Worm (Caenorhabditis elegans) whole organism, L1 larva: ENCODE data around the gene cest-30.

Experiments used
- C16A3.4 ChIP-seq: fragments of 150-350 bp; optimal IDR thresholded peaks from 2 replicates; lab custom pipeline; 2014; ENCODE audit warnings: missing biosample characterization, missing genetic modification characterization
- aha-1 ChIP-seq: fragments of 150-350 bp; optimal IDR thresholded peaks from 2 replicates; lab custom pipeline; 2014; ENCODE audit warnings: missing biosample characterization, missing genetic modification characterization
- aly-2 ChIP-seq: fragments of 150-350 bp; optimal IDR thresholded peaks from 2 replicates; lab custom pipeline; 2014; ENCODE audit warnings: missing biosample characterization, missing genetic modification characterization
- ceh-90 ChIP-seq: sonication (generic microtip); optimal IDR thresholded peaks from 2 replicates; lab custom pipeline; 2016; ENCODE audit warnings: missing genetic modification characterization, missing compliant biosample characterization
- ces-1 ChIP-seq: fragments of 150-350 bp; optimal IDR thresholded peaks from 2 replicates; lab custom pipeline; 2014; ENCODE audit warnings: missing biosample characterization, missing genetic modification reagents, missing genetic modification characterization
- dsc-1 ChIP-seq: sonication (generic microtip); optimal IDR thresholded peaks from 2 replicates; lab custom pipeline; 2016; ENCODE audit warnings: mild to moderate bottlenecking, missing genetic modification characterization, missing compliant biosample characterization
- efl-1 ChIP-seq, 4 experiments: fragments of 150-350 bp; optimal IDR thresholded peaks in 3 of 4; peaks in 1 of 4; 1 replicate in 1 of 4; 2 replicates in 3 of 4; lab custom pipeline; 2014; ENCODE audit warnings: missing biosample characterization in 2 of 4, missing genetic modification characterization in 2 of 4, missing genetic modification reagents in 2 of 4
- ets-5 ChIP-seq: fragments of 200-800 bp; sonication (Bioruptor generic); IDR thresholded peaks from 2 replicates; pipeline ENCODE4 v1.3.6; 2022; ENCODE audit warnings: missing genetic modification characterization, missing compliant biosample characterization
- fkh-4 ChIP-seq: sonication (generic microtip); optimal IDR thresholded peaks from 2 replicates; lab custom pipeline; 2016; ENCODE audit warnings: missing compliant biosample characterization, missing genetic modification characterization, borderline replicate concordance
- fkh-8 ChIP-seq: sonication (generic microtip); optimal IDR thresholded peaks from 2 replicates; lab custom pipeline; 2016; ENCODE audit warnings: mild to moderate bottlenecking, missing genetic modification characterization, missing compliant biosample characterization
- grh-1 ChIP-seq: fragments of 200-800 bp; sonication (Bioruptor generic); IDR thresholded peaks from 2 replicates; pipeline ENCODE4 v1.3.6; 2022; ENCODE audit warnings: missing genetic modification reagents, missing genetic modification characterization, missing compliant biosample characterization
- hlh-17 ChIP-seq: fragments of 200-800 bp; sonication (Bioruptor generic); optimal IDR thresholded peaks from 2 replicates; lab custom pipeline; 2018; ENCODE audit warnings: missing genetic modification characterization, mild to moderate bottlenecking, missing compliant biosample characterization, moderate library complexity, borderline replicate concordance
- irx-1 ChIP-seq: sonication (generic microtip); optimal IDR thresholded peaks from 2 replicates; lab custom pipeline; 2016; ENCODE audit warnings: missing genetic modification characterization, missing compliant biosample characterization
- isw-1 ChIP-seq: fragments of 200-800 bp; sonication (Bioruptor generic); IDR thresholded peaks from 2 replicates; pipeline ENCODE4 v1.3.6; 2022; ENCODE audit warnings: missing genetic modification characterization, missing compliant biosample characterization
- lin-14 ChIP-seq: fragments of 200-800 bp; sonication (Bioruptor generic); optimal IDR thresholded peaks from 2 replicates; lab custom pipeline; 2018; ENCODE audit warnings: mild to moderate bottlenecking, missing genetic modification characterization, moderate library complexity, missing compliant biosample characterization
- lin-39 ChIP-seq: fragments of 150-350 bp; optimal IDR thresholded peaks from 2 replicates; lab custom pipeline; 2014; ENCODE audit warnings: missing biosample characterization, missing genetic modification reagents, missing genetic modification characterization
- lsy-2 ChIP-seq, 2 experiments: fragments of 150-350 bp; optimal IDR thresholded peaks; 2 replicates each; lab custom pipeline; 2014; ENCODE audit warnings: missing biosample characterization in 2 of 2, missing genetic modification characterization in 2 of 2
- mdl-1 ChIP-seq, 2 experiments: fragments of 150-350 bp; optimal IDR thresholded peaks; 2 replicates each; lab custom pipeline; 2014 to 2017; ENCODE audit warnings: missing biosample characterization in 2 of 2, missing genetic modification characterization in 2 of 2, inconsistent platforms in 1 of 2
- nhr-11 ChIP-seq: fragments of 150-350 bp; optimal IDR thresholded peaks from 2 replicates; lab custom pipeline; 2014; ENCODE audit warnings: missing biosample characterization, missing genetic modification characterization
- nhr-12 ChIP-seq: sonication (generic microtip); optimal IDR thresholded peaks from 2 replicates; lab custom pipeline; 2017; ENCODE audit warnings: missing biosample characterization, missing genetic modification characterization
- nhr-19 ChIP-seq: fragments of 200-800 bp; sonication (Bioruptor generic); conservative IDR thresholded peaks from 2 replicates; pipeline ENCODE4 v1.3.6; 2022; ENCODE audit warnings: missing genetic modification characterization, missing compliant biosample characterization
- nhr-20 ChIP-seq: sonication (generic microtip); optimal IDR thresholded peaks from 2 replicates; lab custom pipeline; 2016; ENCODE audit warnings: mild to moderate bottlenecking, missing genetic modification characterization, missing compliant biosample characterization
- nhr-28 ChIP-seq: fragments of 150-350 bp; optimal IDR thresholded peaks from 2 replicates; lab custom pipeline; 2014; ENCODE audit warnings: missing biosample characterization, missing genetic modification characterization
- nhr-71 ChIP-seq: sonication (generic microtip); optimal IDR thresholded peaks from 2 replicates; lab custom pipeline; 2016; ENCODE audit warnings: mild to moderate bottlenecking, missing genetic modification characterization, moderate library complexity, missing compliant biosample characterization
- nhr-90 ChIP-seq: sonication (generic microtip); optimal IDR thresholded peaks from 2 replicates; lab custom pipeline; 2016; ENCODE audit warnings: mild to moderate bottlenecking, missing genetic modification characterization, missing compliant biosample characterization; ENCODE audit not compliant: poor library complexity
- rnt-1 ChIP-seq: sonication (generic microtip); optimal IDR thresholded peaks from 2 replicates; lab custom pipeline; 2016; ENCODE audit warnings: mild to moderate bottlenecking, missing genetic modification characterization, moderate library complexity, missing compliant biosample characterization
- skn-1 ChIP-seq: fragments of 150-350 bp; optimal IDR thresholded peaks from 2 replicates; lab custom pipeline; 2014; ENCODE audit warnings: missing biosample characterization, missing genetic modification characterization
- snu-23 ChIP-seq: sonication (generic microtip); optimal IDR thresholded peaks from 2 replicates; lab custom pipeline; 2016; ENCODE audit warnings: missing genetic modification characterization, missing compliant biosample characterization
- sup-37 ChIP-seq: fragments of 200-800 bp; sonication (Bioruptor generic); optimal IDR thresholded peaks from 2 replicates; lab custom pipeline; 2018; ENCODE audit warnings: mild to moderate bottlenecking, missing genetic modification characterization, missing compliant biosample characterization
- tbx-2 ChIP-seq: sonication (generic microtip); optimal IDR thresholded peaks from 2 replicates; lab custom pipeline; 2016; ENCODE audit warnings: missing genetic modification characterization, missing compliant biosample characterization
- tlp-1 ChIP-seq: fragments of 150-350 bp; optimal IDR thresholded peaks from 2 replicates; lab custom pipeline; 2014; ENCODE audit warnings: missing biosample characterization, missing genetic modification characterization
- unc-130 ChIP-seq: fragments of 150-350 bp; optimal IDR thresholded peaks from 2 replicates; lab custom pipeline; 2017; ENCODE audit warnings: missing biosample characterization, missing genetic modification characterization, inconsistent platforms
- unc-62 ChIP-seq: fragments of 150-350 bp; optimal IDR thresholded peaks from 2 replicates; lab custom pipeline; 2014; ENCODE audit warnings: missing biosample characterization, missing genetic modification reagents, missing genetic modification characterization
- unc-98 ChIP-seq: fragments of 200-800 bp; sonication (Bioruptor generic); IDR thresholded peaks from 2 replicates; pipeline ENCODE4 v1.3.6; 2022; ENCODE audit warnings: missing genetic modification characterization, missing compliant biosample characterization
- xbp-1 ChIP-seq: sonication (generic microtip); optimal IDR thresholded peaks from 2 replicates; lab custom pipeline; 2016; ENCODE audit warnings: missing genetic modification characterization, missing compliant biosample characterization
- zag-1 ChIP-seq: fragments of 150-350 bp; optimal IDR thresholded peaks from 2 replicates; lab custom pipeline; 2014; ENCODE audit warnings: missing biosample characterization, missing genetic modification characterization
- ztf-4 ChIP-seq: fragments of 150-350 bp; optimal IDR thresholded peaks from 2 replicates; lab custom pipeline; 2014; ENCODE audit warnings: missing biosample characterization, missing genetic modification characterization

cest-30 gene

ce11 chrV:5301226-5301625, 38.3 kb upstream of the cest-30 start:
- no peak for TF ChIP-seq sup-37
- no peak for TF ChIP-seq ces-1 (GFP tag; lab: Kevin White, UChicago)
- peak; percentile 27 for TF ChIP-seq dsc-1 (tag; lab: Kevin White, UChicago)
- TF ChIP-seq fkh-8 (tag; lab: Kevin White, UChicago) = peak; percentile 59

ce11 chrV:5297740-5298139, 34.8 kb upstream of the cest-30 start:
- TF ChIP-seq ces-1 (GFP tag; lab: Kevin White, UChicago) (no peak), rnt-1 (tag; lab: Kevin White, UChicago) (no peak), C16A3.4 (no peak), nhr-11 (tag; lab: Kevin White, UChicago) (no peak), unc-130 (tag; lab: Kevin White, UChicago) (no peak), nhr-19 (no peak), unc-62 (no peak), xbp-1 (tag; lab: Kevin White, UChicago) (no peak), nhr-90 (no peak), aly-2 (tag; lab: Kevin White, UChicago) (no peak), lin-39 (tag; lab: Kevin White, UChicago) (no peak), unc-98 (GFP tag; lab: Robert Waterston, UW) (no peak), sup-37 (no peak), nhr-12 (tag; lab: Kevin White, UChicago) (no peak), aha-1 (tag; lab: Kevin White, UChicago) (no peak), hlh-17 (GFP tag; lab: Kevin White, UChicago) (no peak), zag-1 (no peak), tlp-1 (tag; lab: Kevin White, UChicago) (no peak)

ce11 chrV:5295940-5296339, 33.0 kb upstream of the cest-30 start:
- TF ChIP-seq ztf-4 (tag; lab: Kevin White, UChicago) (peak; percentile 9), skn-1 (no peak), snu-23 (GFP tag; lab: Kevin White, UChicago) (peak; percentile 36), efl-1 (optimal IDR thresholded peaks at IDR 0.05; lab: Kevin White, UChicago) (peak in 1 of 2 experiments; percentile 9), efl-1 (GFP tag; optimal IDR thresholded peaks at IDR 0.05 in 1 of 2; lab: Kevin White, UChicago) (no peak), tbx-2 (peak; percentile 18), isw-1 (GFP tag; lab: Robert Waterston, UW) (no peak), rnt-1 (tag; lab: Kevin White, UChicago) (peak; percentile 40), ceh-90 (tag; lab: Kevin White, UChicago) (no peak), dsc-1 (tag; lab: Kevin White, UChicago) (peak; percentile 94), mdl-1 (tag; optimal IDR thresholded peaks at IDR 0.05; lab: Kevin White, UChicago) (peak in 1 of 2 experiments; percentile 56), unc-130 (tag; lab: Kevin White, UChicago) (peak; percentile 3), lsy-2 (tag; optimal IDR thresholded peaks at IDR 0.05; lab: Kevin White, UChicago) (peak in 1 of 2 experiments; percentile 55), nhr-20 (peak; percentile 17), nhr-71 (tag; lab: Kevin White, UChicago) (peak; percentile 72), fkh-4 (tag; lab: Kevin White, UChicago) (peak; percentile 53), zag-1 (no peak), nhr-19 (peak; percentile 22; the same call in 1 of the 2 replicates), lin-14 (GFP tag; lab: Kevin White, UChicago) (peak; percentile 81)

ce11 chrV:5288676-5289075, 25.8 kb upstream of the cest-30 start:
- TF ChIP-seq grh-1 (no peak), ets-5 (GFP tag; lab: Robert Waterston, UW) (no peak), irx-1 (tag; lab: Kevin White, UChicago) (no peak), nhr-12 (tag; lab: Kevin White, UChicago) (no peak), nhr-28 (tag; lab: Kevin White, UChicago) (no peak)
